Worm (Caenorhabditis elegans) whole organism, L3 larva: Measurements from ENCODE around the gene lcmt-1.

Experiments used
- R02D3.7 ChIP-seq: fragments of 150-350 bp; optimal IDR thresholded peaks from 2 replicates; lab custom pipeline; 2014; ENCODE audit warnings: missing biosample characterization, missing genetic modification characterization
- aly-2 ChIP-seq: fragments of 150-350 bp; optimal IDR thresholded peaks from 2 replicates; lab custom pipeline; 2014; ENCODE audit warnings: missing biosample characterization, missing genetic modification characterization
- ama-1 ChIP-seq: fragments of 150-350 bp; optimal IDR thresholded peaks from 2 replicates; lab custom pipeline; 2018
- ceh-16 ChIP-seq: sonication (generic microtip); optimal IDR thresholded peaks from 2 replicates; lab custom pipeline; 2017; ENCODE audit warnings: missing biosample characterization, missing genetic modification characterization
- ceh-28 ChIP-seq: fragments of 150-350 bp; optimal IDR thresholded peaks from 2 replicates; lab custom pipeline; 2014; ENCODE audit warnings: missing biosample characterization, missing genetic modification reagents, missing genetic modification characterization
- ceh-82 ChIP-seq: fragments of 150-350 bp; optimal IDR thresholded peaks from 2 replicates; lab custom pipeline; 2014; ENCODE audit warnings: missing biosample characterization, missing genetic modification characterization
- ceh-9 ChIP-seq: sonication (generic microtip); optimal IDR thresholded peaks from 2 replicates; lab custom pipeline; 2018; ENCODE audit warnings: missing biosample characterization, missing genetic modification characterization
- daf-12 ChIP-seq: fragments of 150-350 bp; optimal IDR thresholded peaks from 2 replicates; lab custom pipeline; 2014; ENCODE audit warnings: missing biosample characterization, missing genetic modification reagents, missing genetic modification characterization
- egl-27 ChIP-seq: sonication (generic microtip); optimal IDR thresholded peaks from 4 replicates; lab custom pipeline; 2017; ENCODE audit warnings: missing biosample characterization, missing genetic modification reagents, missing genetic modification characterization
- egl-5 ChIP-seq: fragments of 150-350 bp; optimal IDR thresholded peaks from 2 replicates; lab custom pipeline; 2017; ENCODE audit warnings: missing biosample characterization, missing genetic modification reagents, missing genetic modification characterization, inconsistent platforms
- elt-1 ChIP-seq: fragments of 150-350 bp; optimal IDR thresholded peaks from 2 replicates; lab custom pipeline; 2014; ENCODE audit warnings: missing biosample characterization, missing genetic modification characterization
- elt-2 ChIP-seq: sonication (generic microtip); optimal IDR thresholded peaks from 2 replicates; lab custom pipeline; 2016; ENCODE audit warnings: missing genetic modification reagents, mild to moderate bottlenecking, missing genetic modification characterization, missing compliant biosample characterization
- eor-1 ChIP-seq, 2 experiments: fragments of 150-350 bp; optimal IDR thresholded peaks; 2 replicates each; lab custom pipeline; 2014 to 2018; ENCODE audit warnings: missing biosample characterization in 2 of 2, missing genetic modification characterization in 2 of 2
- fkh-10 ChIP-seq: sonication (generic microtip); optimal IDR thresholded peaks from 2 replicates; lab custom pipeline; 2017; ENCODE audit warnings: missing biosample characterization, missing genetic modification reagents, missing genetic modification characterization
- fkh-2 ChIP-seq: fragments of 150-350 bp; optimal IDR thresholded peaks from 2 replicates; lab custom pipeline; 2014; ENCODE audit warnings: missing biosample characterization, missing genetic modification reagents, missing genetic modification characterization
- fos-1 ChIP-seq: fragments of 150-350 bp; optimal IDR thresholded peaks from 2 replicates; lab custom pipeline; 2014; ENCODE audit warnings: missing biosample characterization, missing genetic modification characterization
- hmg-11 ChIP-seq: sonication (generic microtip); optimal IDR thresholded peaks from 2 replicates; lab custom pipeline; 2016; ENCODE audit warnings: missing genetic modification characterization, missing compliant biosample characterization
- jun-1 ChIP-seq: fragments of 150-350 bp; optimal IDR thresholded peaks from 2 replicates; lab custom pipeline; 2014; ENCODE audit warnings: missing biosample characterization, missing genetic modification reagents, missing genetic modification characterization
- lin-15B ChIP-seq: fragments of 150-350 bp; optimal IDR thresholded peaks from 2 replicates; lab custom pipeline; 2014; ENCODE audit warnings: missing biosample characterization, missing genetic modification characterization
- lin-39 ChIP-seq: fragments of 150-350 bp; optimal IDR thresholded peaks from 2 replicates; lab custom pipeline; 2018; ENCODE audit warnings: missing biosample characterization, missing genetic modification reagents, missing genetic modification characterization
- lsy-12 ChIP-seq: sonication (generic microtip); optimal IDR thresholded peaks from 2 replicates; lab custom pipeline; 2016; ENCODE audit warnings: mild to moderate bottlenecking, missing genetic modification characterization, missing compliant biosample characterization
- mdl-1 ChIP-seq: fragments of 150-350 bp; optimal IDR thresholded peaks from 2 replicates; lab custom pipeline; 2014; ENCODE audit warnings: missing biosample characterization, missing genetic modification characterization
- mml-1 ChIP-seq: fragments of 150-350 bp; sonication (generic microtip); optimal IDR thresholded peaks from 3 replicates; lab custom pipeline; 2014; ENCODE audit warnings: missing biosample characterization, missing genetic modification characterization
- nfya-1 ChIP-seq: sonication (generic microtip); optimal IDR thresholded peaks from 2 replicates; lab custom pipeline; 2017; ENCODE audit warnings: missing genetic modification characterization, mild to moderate bottlenecking, missing compliant biosample characterization, antibody characterized with exemption, moderate library complexity; ENCODE audit not compliant: insufficient read depth
- nhr-11 ChIP-seq: fragments of 150-350 bp; optimal IDR thresholded peaks from 2 replicates; lab custom pipeline; 2014; ENCODE audit warnings: missing biosample characterization, missing genetic modification characterization
- nhr-12 ChIP-seq: fragments of 150-350 bp; optimal IDR thresholded peaks from 2 replicates; lab custom pipeline; 2014; ENCODE audit warnings: missing biosample characterization, missing genetic modification characterization
- nhr-23 ChIP-seq: fragments of 150-350 bp; optimal IDR thresholded peaks from 2 replicates; lab custom pipeline; 2014; ENCODE audit warnings: missing biosample characterization, missing genetic modification reagents, missing genetic modification characterization
- nhr-237 ChIP-seq: fragments of 150-350 bp; optimal IDR thresholded peaks from 2 replicates; lab custom pipeline; 2014; ENCODE audit warnings: missing biosample characterization, missing genetic modification characterization
- nhr-25 ChIP-seq: sonication (generic microtip); optimal IDR thresholded peaks from 2 replicates; lab custom pipeline; 2017; ENCODE audit warnings: missing biosample characterization, missing genetic modification characterization
- nhr-28 ChIP-seq: fragments of 150-350 bp; optimal IDR thresholded peaks from 2 replicates; lab custom pipeline; 2014; ENCODE audit warnings: missing biosample characterization, missing genetic modification characterization
- nhr-43 ChIP-seq: sonication (generic microtip); optimal IDR thresholded peaks from 2 replicates; lab custom pipeline; 2016; ENCODE audit warnings: mild to moderate bottlenecking, missing genetic modification characterization, missing compliant biosample characterization; ENCODE audit not compliant: poor library complexity, severe bottlenecking
- nhr-77 ChIP-seq: fragments of 150-350 bp; optimal IDR thresholded peaks from 2 replicates; lab custom pipeline; 2014; ENCODE audit warnings: missing biosample characterization, missing genetic modification characterization
- pha-4 ChIP-seq: fragments of 150-350 bp; optimal IDR thresholded peaks from 2 replicates; lab custom pipeline; 2014; ENCODE audit warnings: missing biosample characterization, missing genetic modification reagents, missing genetic modification characterization
- pqm-1 ChIP-seq: fragments of 150-350 bp; optimal IDR thresholded peaks from 2 replicates; lab custom pipeline; 2017; ENCODE audit warnings: missing biosample characterization, missing genetic modification characterization, inconsistent platforms
- skn-1 ChIP-seq: fragments of 150-350 bp; optimal IDR thresholded peaks from 2 replicates; lab custom pipeline; 2014; ENCODE audit warnings: missing biosample characterization, missing genetic modification characterization
- snpc-4 ChIP-seq: fragments of 150-350 bp; optimal IDR thresholded peaks from 2 replicates; lab custom pipeline; 2014; ENCODE audit warnings: missing biosample characterization, missing genetic modification characterization
- unc-39 ChIP-seq: sonication (generic microtip); optimal IDR thresholded peaks from 4 replicates; lab custom pipeline; 2017; ENCODE audit warnings: missing biosample characterization, missing genetic modification characterization
- unc-62 ChIP-seq: fragments of 150-350 bp; sonication (generic microtip); optimal IDR thresholded peaks from 4 replicates; lab custom pipeline; 2014; ENCODE audit warnings: missing biosample characterization, missing genetic modification reagents, missing genetic modification characterization
- zag-1 ChIP-seq: fragments of 150-350 bp; optimal IDR thresholded peaks from 2 replicates; lab custom pipeline; 2014; ENCODE audit warnings: missing biosample characterization, missing genetic modification characterization
- ztf-4 ChIP-seq: fragments of 150-350 bp; optimal IDR thresholded peaks from 2 replicates; lab custom pipeline; 2014; ENCODE audit warnings: missing biosample characterization, missing genetic modification characterization

lcmt-1 gene

DNA sequence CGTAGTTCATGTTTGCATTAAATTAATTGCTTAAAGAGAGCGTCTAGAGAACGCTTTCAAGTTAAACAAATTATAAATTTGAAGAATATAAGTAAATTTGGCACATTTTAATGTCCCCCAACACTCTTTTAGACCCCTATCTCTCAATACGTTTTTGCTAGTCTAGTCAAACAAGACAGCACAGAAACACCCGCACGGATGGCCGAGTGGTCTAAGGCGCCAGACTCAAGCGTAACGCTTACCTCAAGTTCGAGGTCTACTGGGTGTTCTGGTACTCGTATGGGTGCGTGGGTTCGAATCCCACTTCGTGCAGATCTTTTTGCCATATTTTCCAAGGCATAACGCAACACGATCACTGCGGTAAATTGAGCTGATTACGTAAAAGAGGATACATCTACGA, 19.1 kb downstream of the lcmt-1 start:
- no peak for TF ChIP-seq snpc-4 (tag; lab: Kevin White, UChicago)
- no peak for TF ChIP-seq ceh-82 (tag; lab: Kevin White, UChicago)
- TF ChIP-seq eor-1 (tag; optimal IDR thresholded peaks at IDR 0.05; lab: Kevin White, UChicago) = no peak
- no peak for TF ChIP-seq hmg-11
- TF ChIP-seq elt-2 = peak; percentile 24
- TF ChIP-seq nhr-28 = no peak
- TF ChIP-seq egl-27 (tag; lab: Kevin White, UChicago) = no peak
- TF ChIP-seq ceh-9 (tag; lab: Kevin White, UChicago) = no peak
- no peak for TF ChIP-seq nhr-23 (tag; lab: Kevin White, UChicago)
- TF ChIP-seq fkh-2 = no peak
- TF ChIP-seq egl-5 (tag; lab: Kevin White, UChicago) = no peak
- no peak for TF ChIP-seq nhr-43 (tag; lab: Kevin White, UChicago)
- no peak for TF ChIP-seq R02D3.7 (tag; lab: Kevin White, UChicago)
- TF ChIP-seq unc-39 (tag; lab: Kevin White, UChicago) = no peak
- no peak for TF ChIP-seq jun-1 (tag; lab: Kevin White, UChicago)
- TF ChIP-seq daf-12 (tag; lab: Kevin White, UChicago) = no peak
- no peak for TF ChIP-seq fos-1 (tag; lab: Kevin White, UChicago)
- TF ChIP-seq mdl-1 (tag; lab: Kevin White, UChicago) = no peak
- no peak for TF ChIP-seq aly-2 (tag; lab: Kevin White, UChicago)
- TF ChIP-seq pqm-1 (tag; lab: Kevin White, UChicago) = no peak
- peak; percentile 31 for TF ChIP-seq nfya-1 (tag; lab: Kevin White, UChicago)
- TF ChIP-seq elt-1 (tag; lab: Kevin White, UChicago) = no peak
- TF ChIP-seq nhr-25 = peak; percentile 10
- TF ChIP-seq, all 47 proteins: peak for 3

DNA sequence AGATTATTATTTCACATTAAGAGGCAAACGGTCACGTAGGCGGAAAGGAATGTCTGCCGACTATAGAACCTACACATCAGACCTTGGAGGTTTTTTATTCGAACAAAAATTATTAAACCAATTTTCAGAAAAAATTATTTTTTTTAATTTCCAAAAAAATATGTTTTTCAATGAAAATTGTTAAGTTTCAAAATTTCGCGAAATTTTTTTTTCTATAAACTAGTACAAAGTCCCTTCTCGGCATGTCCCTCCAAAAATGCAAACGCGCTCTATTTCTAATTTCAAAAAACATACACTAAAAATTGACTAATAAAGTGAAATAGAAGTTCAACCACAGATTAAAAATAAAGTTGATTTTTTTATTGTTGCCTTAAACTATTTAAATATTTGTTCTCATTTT, 21.7 kb downstream of the lcmt-1 start, which contains the start of gene ckb-1:
ckb-1 (plus strand) TSS at position 301 of the 400 bp plus-strand sequence.
- TF ChIP-seq ceh-28 (no peak), eor-1 (tag; optimal IDR thresholded peaks at IDR 0.05; lab: Kevin White, UChicago) (no peak), ztf-4 (tag; lab: Kevin White, UChicago) (no peak), elt-2 (no peak), mdl-1 (tag; lab: Kevin White, UChicago) (no peak), unc-39 (tag; lab: Kevin White, UChicago) (no peak), jun-1 (tag; lab: Kevin White, UChicago) (no peak), elt-1 (tag; lab: Kevin White, UChicago) (no peak), hmg-11 (peak; percentile 7), mml-1 (tag; lab: Kevin White, UChicago) (no peak), nhr-237 (tag; lab: Kevin White, UChicago) (no peak), nhr-12 (tag; lab: Kevin White, UChicago) (no peak), fkh-2 (no peak), lsy-12 (no peak), pha-4 (tag; lab: Kevin White, UChicago) (peak; percentile 10), skn-1 (no peak), ceh-16 (no peak)

DNA sequence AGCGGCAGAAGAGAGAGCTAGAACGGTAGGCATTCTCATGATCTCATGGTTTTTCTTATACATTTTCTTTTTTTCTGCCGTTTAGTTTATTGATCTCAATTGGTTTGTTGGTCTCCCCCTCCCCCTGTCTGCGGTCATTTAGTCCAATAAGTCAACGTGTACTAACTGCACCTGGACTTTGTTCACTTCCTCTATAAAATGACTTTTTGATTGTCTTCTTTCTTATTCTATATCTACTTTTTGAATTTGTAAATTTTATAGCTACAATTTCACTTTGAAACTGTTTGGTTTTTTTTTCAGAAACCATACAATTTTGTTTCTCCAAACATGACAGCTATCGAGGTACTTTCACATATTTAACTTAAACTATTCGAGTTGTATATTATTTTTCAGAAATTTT, 24.4 kb downstream of the lcmt-1 start, which contains the start of gene ckb-2:
ckb-2 (plus strand) TSS at position 301 of the 400 bp plus-strand sequence.
- no peak for TF ChIP-seq fos-1 (tag; lab: Kevin White, UChicago)
- TF ChIP-seq elt-1 (tag; lab: Kevin White, UChicago) = no peak
- no peak for TF ChIP-seq fkh-10 (GFP tag; lab: Kevin White, UChicago)
- no peak for TF ChIP-seq skn-1
- TF ChIP-seq R02D3.7 (tag; lab: Kevin White, UChicago) = no peak
- no peak for TF ChIP-seq unc-62 (GFP tag; lab: Kevin White, UChicago)
- TF ChIP-seq zag-1 (tag; lab: Kevin White, UChicago) = no peak
- no peak for TF ChIP-seq ama-1 (lab: Kevin White, UChicago)
- no peak for TF ChIP-seq lin-39 (tag; lab: Kevin White, UChicago)
- no peak for TF ChIP-seq nhr-25
- TF ChIP-seq mdl-1 (tag; lab: Kevin White, UChicago) = no peak
- no peak for TF ChIP-seq lin-15B (tag; lab: Kevin White, UChicago)
- TF ChIP-seq eor-1 (tag; optimal IDR thresholded peaks at IDR 0.05; lab: Kevin White, UChicago) = no peak
- TF ChIP-seq nhr-11 (tag; lab: Kevin White, UChicago) = no peak
- TF ChIP-seq nhr-77 = no peak
- TF ChIP-seq jun-1 (tag; lab: Kevin White, UChicago) = no peak
- no peak for TF ChIP-seq nhr-43 (tag; lab: Kevin White, UChicago)
- TF ChIP-seq egl-27 (tag; lab: Kevin White, UChicago) = no peak
- no peak for TF ChIP-seq snpc-4 (tag; lab: Kevin White, UChicago)
- no peak for TF ChIP-seq unc-39 (tag; lab: Kevin White, UChicago)
- TF ChIP-seq, all 47 proteins: peak for 0
